Worm (Caenorhabditis elegans): ENCODE measurements around the gene ZK892.6.

The ZK892.6 gene

DNA sequence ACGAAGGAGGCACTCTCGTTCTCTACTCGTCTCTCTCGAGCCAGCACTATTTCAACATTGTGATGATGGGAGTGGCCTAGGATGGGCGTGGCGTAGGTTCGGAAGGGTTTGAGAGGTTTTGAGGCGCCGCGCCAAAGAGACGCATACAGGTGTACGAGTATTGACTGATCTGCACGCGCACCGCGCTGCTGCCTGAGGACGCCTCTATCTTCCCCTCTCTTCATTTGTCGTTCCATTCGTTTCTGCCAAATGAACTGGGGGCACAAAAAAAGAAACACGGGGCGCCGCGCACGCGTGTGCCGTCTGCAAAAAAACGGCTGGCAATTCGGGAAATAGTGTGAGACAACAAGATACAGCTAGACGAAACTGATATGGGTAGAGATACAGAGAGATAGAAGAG is 36.1 kb upstream of the ZK892.6 start, which contains the start of gene lec-2 (continued):
- TF ChIP-seq lin-14 (GFP tag; optimal IDR thresholded peaks at IDR 0.05): peak; percentile 74
- TF ChIP-seq efl-3 (GFP tag; optimal IDR thresholded peaks at IDR 0.05): no peak
- peak in 1 of 6 experiments; percentile 18 for TF ChIP-seq elt-3 (tag; optimal IDR thresholded peaks at IDR 0.05)
- TF ChIP-seq hlh-17 (GFP tag; optimal IDR thresholded peaks at IDR 0.05; ENCODE audit: borderline replicate concordance): no peak
- no peak for TF ChIP-seq F16B12.6 (tag; optimal IDR thresholded peaks at IDR 0.05)
- no peak for TF ChIP-seq nhr-12 (tag; optimal IDR thresholded peaks at IDR 0.05)

DNA sequence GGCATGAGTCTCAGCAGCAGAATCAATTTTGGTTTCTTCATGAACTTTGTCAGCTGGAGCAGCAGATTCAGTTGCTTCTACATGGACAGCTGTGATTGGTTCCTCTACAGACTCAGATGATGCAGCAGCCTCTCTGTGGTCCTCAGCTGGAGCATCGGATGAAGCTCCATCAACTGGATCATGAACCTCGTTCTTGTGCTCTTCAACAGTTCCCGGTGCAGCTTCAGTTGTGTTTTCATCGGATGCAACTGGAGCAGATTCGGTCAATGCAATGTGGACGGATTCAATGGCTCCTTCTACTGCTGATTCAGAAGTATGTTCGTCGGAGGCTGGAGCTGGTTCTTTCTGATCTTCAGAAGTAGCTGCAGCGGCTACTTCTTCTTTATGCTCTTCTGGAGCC is 34.5 kb upstream of the ZK892.6 start:
- no peak for TF ChIP-seq tbx-2 (tag; optimal IDR thresholded peaks at IDR 0.05)
- no peak for TF ChIP-seq efl-1 (optimal IDR thresholded peaks at IDR 0.05)
- TF ChIP-seq efl-1 (GFP tag; optimal IDR thresholded peaks at IDR 0.05 in 1 of 2): peak in 1 of 2 experiments; percentile 92
- TF ChIP-seq unc-86 (tag; optimal IDR thresholded peaks at IDR 0.05): no peak
- TF ChIP-seq F16B12.6 (tag; optimal IDR thresholded peaks at IDR 0.05): no peak
- TF ChIP-seq Y116A8C.19 (tag; optimal IDR thresholded peaks at IDR 0.05; ENCODE audit: borderline replicate concordance): no peak

DNA sequence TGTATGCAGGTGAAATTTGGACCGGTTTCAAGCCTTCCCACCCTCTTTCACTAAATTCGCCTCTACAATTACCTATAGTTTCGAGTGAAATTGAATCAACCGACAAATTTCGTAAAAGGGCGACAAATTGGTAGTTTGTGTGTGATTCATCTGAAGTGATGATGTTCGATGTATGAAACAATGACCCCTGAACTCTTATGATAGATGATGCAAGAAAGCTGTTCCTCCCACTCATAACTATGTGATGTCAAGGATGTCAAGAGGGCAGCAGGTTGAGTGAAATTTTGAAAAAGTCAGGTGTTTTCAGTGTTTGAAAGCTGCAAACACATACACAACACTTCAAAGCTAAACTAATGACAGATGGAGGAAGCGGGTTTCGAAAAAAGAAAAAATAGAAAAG is 32.6 kb upstream of the ZK892.6 start:
- no peak for TF ChIP-seq lin-35 (GFP tag; optimal IDR thresholded peaks at IDR 0.05)
- TF ChIP-seq ets-5 (GFP tag; IDR thresholded peaks at IDR 0.05): no peak
- no peak for TF ChIP-seq zag-1 (tag; optimal IDR thresholded peaks at IDR 0.05)
- no peak for TF ChIP-seq pag-3 (tag; optimal IDR thresholded peaks at IDR 0.05; ENCODE audit: borderline replicate concordance, insufficient read depth)
- TF ChIP-seq isw-1 (GFP tag; IDR thresholded peaks at IDR 0.05): no peak
- TF ChIP-seq elt-3 (tag; optimal IDR thresholded peaks at IDR 0.05): no peak
- TF ChIP-seq blmp-1 (tag; optimal IDR thresholded peaks at IDR 0.05): peak; percentile 13
- peak; percentile 27 for TF ChIP-seq rnt-1 (tag; optimal IDR thresholded peaks at IDR 0.05)
- TF ChIP-seq fkh-10 (GFP tag; optimal IDR thresholded peaks at IDR 0.05): no peak
- peak; percentile 18 for TF ChIP-seq nhr-71 (tag; optimal IDR thresholded peaks at IDR 0.05)
- TF ChIP-seq hlh-4 (tag; optimal IDR thresholded peaks at IDR 0.05): no peak
- no peak for TF ChIP-seq lin-39 (tag; optimal IDR thresholded peaks at IDR 0.05)
- TF ChIP-seq nhr-85 (tag): no peak
- no peak for TF ChIP-seq skn-1 (tag; optimal IDR thresholded peaks at IDR 0.05)
- no peak for TF ChIP-seq ces-1 (GFP tag; optimal IDR thresholded peaks at IDR 0.05)
- TF ChIP-seq snu-23 (GFP tag; optimal IDR thresholded peaks at IDR 0.05): no peak
- no peak for TF ChIP-seq pax-3 (tag; optimal IDR thresholded peaks at IDR 0.05)
- TF ChIP-seq lin-14 (GFP tag; optimal IDR thresholded peaks at IDR 0.05): peak; percentile 55
- peak; percentile 44 for TF ChIP-seq unc-130 (tag; optimal IDR thresholded peaks at IDR 0.05)
- no peak for TF ChIP-seq sup-37 (GFP tag; optimal IDR thresholded peaks at IDR 0.05)
- TF ChIP-seq sptf-1 (tag; optimal IDR thresholded peaks at IDR 0.05): no peak
- no peak for TF ChIP-seq aha-1 (tag; optimal IDR thresholded peaks at IDR 0.05)
- no peak for TF ChIP-seq xbp-1 (tag; optimal IDR thresholded peaks at IDR 0.05)
- peak in 1 of 2 experiments; percentile 36 for TF ChIP-seq lsy-2 (tag; optimal IDR thresholded peaks at IDR 0.05)
- no peak for TF ChIP-seq pqm-1 (tag; optimal IDR thresholded peaks at IDR 0.05)
- no peak for TF ChIP-seq lir-3 (tag; optimal IDR thresholded peaks at IDR 0.05; ENCODE audit: poor library complexity)
- TF ChIP-seq vab-15 (tag; optimal IDR thresholded peaks at IDR 0.05): no peak
- no peak for TF ChIP-seq lin-13 (GFP tag; optimal IDR thresholded peaks at IDR 0.05)
- no peak for TF ChIP-seq mdl-1 (tag; optimal IDR thresholded peaks at IDR 0.05)
- TF ChIP-seq egl-27 (tag; optimal IDR thresholded peaks at IDR 0.05): no peak
- no peak for TF ChIP-seq efl-1 (optimal IDR thresholded peaks at IDR 0.05)
- peak in 1 of 2 experiments; percentile 88 for TF ChIP-seq efl-1 (GFP tag; optimal IDR thresholded peaks at IDR 0.05 in 1 of 2)
- TF ChIP-seq C16A3.4 (tag; optimal IDR thresholded peaks at IDR 0.05): no peak
- no peak for TF ChIP-seq efl-3 (GFP tag; optimal IDR thresholded peaks at IDR 0.05)
- no peak for TF ChIP-seq ztf-4 (tag; optimal IDR thresholded peaks at IDR 0.05)
- no peak for TF ChIP-seq nhr-11 (tag; optimal IDR thresholded peaks at IDR 0.05)
- TF ChIP-seq hpl-2 (GFP tag; optimal IDR thresholded peaks at IDR 0.05): no peak

Data from whole organism, L1 larva.